Worm (Caenorhabditis elegans) whole organism, L2 larva: ENCODE measurements around the gene rbbp-5.

Source experiments
- R02D3.7 ChIP-seq: fragments of 150-350 bp; optimal IDR thresholded peaks from 2 replicates; lab custom pipeline; 2014; ENCODE audit warnings: missing biosample characterization, missing genetic modification characterization
- alr-1 ChIP-seq: fragments of 150-350 bp; optimal IDR thresholded peaks from 2 replicates; lab custom pipeline; 2014; ENCODE audit warnings: missing biosample characterization, missing genetic modification characterization
- ama-1 ChIP-seq: fragments of 150-350 bp; optimal IDR thresholded peaks from 2 replicates; lab custom pipeline; 2018; ENCODE audit warnings: inconsistent platforms
- egl-27 ChIP-seq: sonication (generic microtip); optimal IDR thresholded peaks from 3 replicates; lab custom pipeline; 2017; ENCODE audit warnings: missing biosample characterization, missing genetic modification reagents, missing genetic modification characterization
- elt-3 ChIP-seq: sonication (generic microtip); optimal IDR thresholded peaks from 2 replicates; lab custom pipeline; 2017; ENCODE audit warnings: missing biosample characterization, missing genetic modification characterization
- lin-39 ChIP-seq: fragments of 150-350 bp; optimal IDR thresholded peaks from 2 replicates; lab custom pipeline; 2014; ENCODE audit warnings: missing biosample characterization, missing genetic modification reagents, missing genetic modification characterization
- mbf-1 ChIP-seq: sonication (generic microtip); optimal IDR thresholded peaks from 2 replicates; lab custom pipeline; 2017; ENCODE audit warnings: missing biosample characterization, missing genetic modification characterization
- mdl-1 ChIP-seq, 2 experiments: fragments of 150-350 bp in 1 of 2; sonication (generic microtip) in 1 of 2; optimal IDR thresholded peaks; 2 replicates each; lab custom pipeline; 2017; ENCODE audit warnings: missing biosample characterization in 2 of 2, missing genetic modification characterization in 2 of 2
- nhr-23 ChIP-seq: fragments of 150-350 bp; optimal IDR thresholded peaks from 2 replicates; lab custom pipeline; 2014; ENCODE audit warnings: missing biosample characterization, missing genetic modification reagents, missing genetic modification characterization
- nhr-237 ChIP-seq: fragments of 150-350 bp; optimal IDR thresholded peaks from 2 replicates; lab custom pipeline; 2014; ENCODE audit warnings: missing biosample characterization, missing genetic modification characterization
- nhr-25 ChIP-seq: fragments of 150-350 bp; sonication (generic microtip); optimal IDR thresholded peaks from 3 replicates; lab custom pipeline; 2014; ENCODE audit warnings: missing biosample characterization, missing genetic modification characterization
- skn-1 ChIP-seq: sonication (generic microtip); optimal IDR thresholded peaks from 2 replicates; lab custom pipeline; 2017; ENCODE audit warnings: missing biosample characterization, missing genetic modification characterization
- unc-62 ChIP-seq: fragments of 150-350 bp; optimal IDR thresholded peaks from 2 replicates; lab custom pipeline; 2014; ENCODE audit warnings: missing biosample characterization, missing genetic modification reagents, missing genetic modification characterization
- ztf-11 ChIP-seq: sonication (generic microtip); optimal IDR thresholded peaks from 2 replicates; lab custom pipeline; 2017; ENCODE audit warnings: missing biosample characterization, missing genetic modification characterization

DNA sequence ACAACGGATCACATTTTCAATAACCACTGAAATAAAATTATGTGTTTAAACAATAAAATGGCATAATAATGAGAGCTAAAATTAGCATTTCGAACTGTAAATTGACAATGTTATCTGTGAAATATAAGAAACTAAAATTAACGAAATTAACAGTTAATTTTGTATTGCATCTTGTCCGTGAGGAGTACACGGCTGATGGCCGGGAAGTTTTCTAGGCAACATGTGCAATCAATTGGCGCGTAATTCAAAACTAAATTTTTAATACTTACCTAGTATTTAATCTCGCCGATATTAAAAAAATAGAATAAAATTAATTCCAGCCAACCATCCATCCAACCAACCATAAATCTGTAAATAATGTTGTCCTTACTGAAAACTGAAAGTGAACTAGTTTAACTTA, 36.1 kb upstream of the rbbp-5 start:
- peak; percentile 36 for TF ChIP-seq egl-27
- no peak for TF ChIP-seq unc-62
- no peak for TF ChIP-seq nhr-25 (tag; lab: Kevin White, UChicago)
- no peak for TF ChIP-seq ztf-11 (tag; lab: Kevin White, UChicago)
- TF ChIP-seq elt-3 = no peak
- TF ChIP-seq nhr-23 (tag; lab: Kevin White, UChicago) = no peak
- no peak for TF ChIP-seq nhr-237 (tag; lab: Kevin White, UChicago)
- TF ChIP-seq alr-1 (tag; lab: Kevin White, UChicago) = no peak
- no peak for TF ChIP-seq ama-1 (lab: Kevin White, UChicago)
- no peak for TF ChIP-seq skn-1 (tag; lab: Kevin White, UChicago)
- no peak for TF ChIP-seq lin-39
- TF ChIP-seq R02D3.7 = no peak
- no peak for TF ChIP-seq mbf-1 (tag; lab: Kevin White, UChicago)
- TF ChIP-seq mdl-1 (tag; optimal IDR thresholded peaks at IDR 0.05; lab: Kevin White, UChicago) = no peak
